Fruit fly (Drosophila melanogaster) S2 (cell line): ENCODE data around the gene lcs.

Experiments
- CG8478 ChIP-seq: fragments of >200 bp; optimal IDR thresholded peaks from 2 replicates; lab custom pipeline; 2018
- CTCF ChIP-seq, 2 experiments: fragments of >200 bp; optimal IDR thresholded peaks; 2 replicates each; lab custom pipeline; 2018

dm6 chrX:21362878-21363277 is 34.2 kb downstream of the lcs start, which contains the start of the genes bbx and waw:
- TF ChIP-seq CTCF (optimal IDR thresholded peaks at IDR 0.05; lab: Kevin White, UChicago) (peak; percentile 91 to 95), CG8478 (lab: Kevin White, UChicago) (no peak)
